Fruit fly (Drosophila melanogaster) whole organism, embryonic: ENCODE results near the gene CG13306.

Experiments
- Aef1 ChIP-seq: fragments of 200-800 bp; sonication (Bioruptor generic); IDR thresholded peaks from 3 replicates; pipeline ENCODE4 v1.3.6; 2022; ENCODE audit warnings: missing biosample characterization, missing genetic modification characterization
- CG10565 ChIP-seq: fragments of 200-800 bp; sonication (Bioruptor generic); optimal IDR thresholded peaks from 3 replicates; lab custom pipeline; 2016; ENCODE audit warnings: missing biosample characterization, mild to moderate bottlenecking, missing genetic modification characterization
- CG10654 ChIP-seq: fragments of 200-800 bp; sonication (Bioruptor generic); optimal IDR thresholded peaks from 2 replicates; lab custom pipeline; 2016; ENCODE audit warnings: missing biosample characterization, missing genetic modification characterization
- CG11247 ChIP-seq: fragments of 200-800 bp; sonication (Bioruptor generic); IDR thresholded peaks from 2 replicates; pipeline ENCODE4 v1.3.6; 2022; ENCODE audit warnings: missing biosample characterization, missing genetic modification characterization
- CG11456 ChIP-seq: fragments of 200-800 bp; sonication (Bioruptor generic); IDR thresholded peaks from 3 replicates; pipeline ENCODE4 v1.3.6; 2022; ENCODE audit warnings: missing biosample characterization, missing genetic modification characterization
- CG11504 ChIP-seq: fragments of 200-800 bp; sonication (Bioruptor generic); optimal IDR thresholded peaks from 3 replicates; lab custom pipeline; 2019; ENCODE audit warnings: missing biosample characterization, mild to moderate bottlenecking, missing genetic modification characterization, moderate library complexity
- CG12071 ChIP-seq: fragments of 200-800 bp; sonication (Bioruptor generic); optimal IDR thresholded peaks from 3 replicates; lab custom pipeline; 2018; ENCODE audit warnings: missing biosample characterization, mild to moderate bottlenecking, missing genetic modification characterization
- CG12769 ChIP-seq: fragments of 200-800 bp; sonication (Bioruptor generic); optimal IDR thresholded peaks from 2 replicates; lab custom pipeline; 2019; ENCODE audit warnings: missing biosample characterization, mild to moderate bottlenecking, missing genetic modification characterization, moderate library complexity
- CG14441 ChIP-seq: fragments of 200-800 bp; sonication (Bioruptor generic); IDR thresholded peaks from 2 replicates; pipeline ENCODE4 v1.3.6; 2022; ENCODE audit warnings: missing biosample characterization, missing genetic modification characterization
- CG15269 ChIP-seq: fragments of 200-800 bp; sonication (Bioruptor generic); optimal IDR thresholded peaks from 2 replicates; lab custom pipeline; 2018; ENCODE audit warnings: missing biosample characterization, mild to moderate bottlenecking, missing genetic modification characterization, moderate library complexity
- CG16813 ChIP-seq: fragments of 200-800 bp; sonication (Bioruptor generic); IDR thresholded peaks from 3 replicates; pipeline ENCODE4 v1.3.6; 2022; ENCODE audit warnings: missing biosample characterization, missing genetic modification characterization; ENCODE audit not compliant: partially characterized antibody
- CG43689 ChIP-seq: fragments of 200-800 bp; sonication (Bioruptor generic); IDR thresholded peaks from 2 replicates; pipeline ENCODE4 v1.3.6; 2022; ENCODE audit warnings: missing biosample characterization, missing genetic modification characterization
- CG4854 ChIP-seq: fragments of 200-800 bp; sonication (Bioruptor generic); optimal IDR thresholded peaks from 2 replicates; lab custom pipeline; 2016; ENCODE audit warnings: missing biosample characterization, missing genetic modification characterization, inconsistent platforms
- CG6689 ChIP-seq: fragments of 200-800 bp; sonication (Bioruptor generic); IDR thresholded peaks from 2 replicates; pipeline ENCODE4 v1.3.6; 2022; ENCODE audit warnings: missing biosample characterization, missing genetic modification characterization
- CG7372 ChIP-seq: fragments of 200-800 bp; sonication (Bioruptor generic); IDR thresholded peaks from 2 replicates; pipeline ENCODE4 v1.3.6; 2022; ENCODE audit warnings: missing biosample characterization, missing genetic modification characterization
- CG8290 ChIP-seq, 3 experiments: fragments of 200-800 bp; sonication (Bioruptor generic); optimal IDR thresholded peaks; 2 replicates each; lab custom pipeline; 2016 to 2019; ENCODE audit warnings: missing biosample characterization in 3 of 3, missing genetic modification characterization in 3 of 3, mild to moderate bottlenecking in 2 of 3, moderate library complexity in 1 of 3
- CG8765 ChIP-seq: fragments of 200-800 bp; sonication (Bioruptor generic); IDR thresholded peaks from 2 replicates; pipeline ENCODE4 v1.3.6; 2022; ENCODE audit warnings: missing biosample characterization, missing genetic modification characterization
- Dad ChIP-seq: fragments of 200-800 bp; sonication (Bioruptor generic); optimal IDR thresholded peaks from 3 replicates; lab custom pipeline; 2016; ENCODE audit warnings: missing biosample characterization, missing genetic modification characterization
- Dbx ChIP-seq: fragments of 200-800 bp; sonication (Bioruptor generic); IDR thresholded peaks from 3 replicates; pipeline ENCODE4 v1.3.6; 2022; ENCODE audit warnings: missing biosample characterization, missing genetic modification characterization
- Dll ChIP-seq: fragments of 200-800 bp; sonication (Bioruptor generic); IDR thresholded peaks from 4 replicates; pipeline ENCODE4 v1.3.6; 2022; ENCODE audit warnings: missing biosample characterization, missing genetic modification characterization; ENCODE audit not compliant: partially characterized antibody
- Gug ChIP-seq: fragments of 200-800 bp; sonication (Bioruptor generic); IDR thresholded peaks from 4 replicates; pipeline ENCODE4 v1.3.6; 2022; ENCODE audit warnings: missing biosample characterization, missing genetic modification characterization
- H2.0 ChIP-seq: fragments of 200-800 bp; sonication (Bioruptor generic); IDR thresholded peaks from 2 replicates; pipeline ENCODE4 v1.3.6; 2022; ENCODE audit warnings: missing biosample characterization, missing genetic modification characterization
- Hey ChIP-seq: fragments of 200-800 bp; sonication (Bioruptor generic); optimal IDR thresholded peaks from 3 replicates; lab custom pipeline; 2018; ENCODE audit warnings: missing biosample characterization, mild to moderate bottlenecking, missing genetic modification characterization
- HmgZ ChIP-seq: fragments of 200-800 bp; sonication (Bioruptor generic); optimal IDR thresholded peaks from 2 replicates; lab custom pipeline; 2018; ENCODE audit warnings: missing biosample characterization, mild to moderate bottlenecking, missing genetic modification characterization
- Hmr ChIP-seq: fragments of 200-800 bp; sonication (Bioruptor generic); optimal IDR thresholded peaks from 3 replicates; lab custom pipeline; 2017; ENCODE audit warnings: mild to moderate bottlenecking, missing biosample characterization, missing genetic modification reagents, missing genetic modification characterization
- Hr3 ChIP-seq: fragments of 200-800 bp; sonication (Bioruptor generic); optimal IDR thresholded peaks from 3 replicates; lab custom pipeline; 2016; ENCODE audit warnings: missing biosample characterization, missing genetic modification characterization
- Hr78 ChIP-seq, 2 experiments: fragments of 200-800 bp in 1 of 2; fragments of >200 bp in 1 of 2; sonication (Bioruptor generic) in 1 of 2; optimal IDR thresholded peaks; 2 replicates each; lab custom pipeline; 2017 to 2019; ENCODE audit warnings: missing biosample characterization in 2 of 2, missing genetic modification characterization in 2 of 2, mild to moderate bottlenecking in 1 of 2, moderate library complexity in 1 of 2
- Mrtf ChIP-seq: fragments of 200-800 bp; sonication (Bioruptor generic); IDR thresholded peaks from 3 replicates; pipeline ENCODE4 v1.3.6; 2022; ENCODE audit warnings: missing biosample characterization, missing genetic modification characterization
- Nf-YC ChIP-seq: fragments of 200-800 bp; optimal IDR thresholded peaks from 3 replicates; lab custom pipeline; 2019; ENCODE audit warnings: missing biosample characterization, mild to moderate bottlenecking, missing genetic modification characterization, moderate library complexity
- Pdp1 ChIP-seq, 2 experiments: fragments of 200-800 bp; sonication (Bioruptor generic); optimal IDR thresholded peaks; 3 replicates each; lab custom pipeline; 2016; ENCODE audit warnings: missing biosample characterization in 2 of 2, missing genetic modification characterization in 2 of 2, mild to moderate bottlenecking in 1 of 2, moderate library complexity in 1 of 2
- Ptx1 ChIP-seq: fragments of 200-800 bp; sonication (Bioruptor generic); IDR thresholded peaks from 2 replicates; pipeline ENCODE4 v1.3.6; 2022; ENCODE audit warnings: missing biosample characterization, missing genetic modification characterization
- chinmo ChIP-seq: fragments of 200-800 bp; sonication (Bioruptor generic); IDR thresholded peaks from 4 replicates; pipeline ENCODE4 v1.3.6; 2022; ENCODE audit warnings: missing biosample characterization, missing genetic modification characterization; ENCODE audit not compliant: partially characterized antibody
- dati ChIP-seq: fragments of 200-800 bp; sonication (Bioruptor generic); IDR thresholded peaks from 2 replicates; pipeline ENCODE4 v1.3.6; 2022; ENCODE audit warnings: missing biosample characterization, missing genetic modification characterization
- fd64A ChIP-seq: fragments of 200-800 bp; sonication (Bioruptor generic); optimal IDR thresholded peaks from 3 replicates; lab custom pipeline; 2018; ENCODE audit warnings: missing biosample characterization, mild to moderate bottlenecking, missing genetic modification characterization
- hkb ChIP-seq, 2 experiments: fragments of 200-800 bp in 1 of 2; fragments of >200 bp in 1 of 2; sonication (Bioruptor generic) in 1 of 2; IDR thresholded peaks in 1 of 2; optimal IDR thresholded peaks in 1 of 2; 2 replicates each; pipeline versions ENCODE4 v1.3.6 to Lab custom; 2017 to 2022; ENCODE audit warnings: missing biosample characterization in 1 of 2, missing genetic modification characterization in 1 of 2
- jigr1 ChIP-seq: fragments of 200-800 bp; sonication (Bioruptor generic); IDR thresholded peaks from 3 replicates; pipeline ENCODE4 v1.3.6; 2022; ENCODE audit warnings: missing biosample characterization, missing genetic modification characterization
- phol ChIP-seq: fragments of 200-800 bp; sonication (Bioruptor generic); optimal IDR thresholded peaks from 3 replicates; lab custom pipeline; 2018; ENCODE audit warnings: missing biosample characterization, mild to moderate bottlenecking, missing genetic modification characterization, moderate library complexity
- pzg ChIP-seq: fragments of 200-800 bp; sonication (Bioruptor generic); optimal IDR thresholded peaks from 3 replicates; lab custom pipeline; 2018; ENCODE audit warnings: missing biosample characterization, mild to moderate bottlenecking, missing genetic modification characterization, moderate library complexity
- row ChIP-seq: fragments of 200-800 bp; sonication (Bioruptor generic); IDR thresholded peaks from 3 replicates; pipeline ENCODE4 v1.3.6; 2022; ENCODE audit warnings: missing biosample characterization, missing genetic modification characterization
- run ChIP-seq: fragments of 200-800 bp; sonication (Bioruptor generic); optimal IDR thresholded peaks from 3 replicates; lab custom pipeline; 2018; ENCODE audit warnings: missing biosample characterization, mild to moderate bottlenecking, missing genetic modification characterization
- seq ChIP-seq: fragments of 200-800 bp; sonication (Bioruptor generic); IDR thresholded peaks from 2 replicates; pipeline ENCODE4 v1.3.6; 2022; ENCODE audit warnings: missing biosample characterization, missing genetic modification characterization
- slbo ChIP-seq: fragments of 200-800 bp; sonication (Bioruptor generic); IDR thresholded peaks from 2 replicates; pipeline ENCODE4 v1.3.6; 2022; ENCODE audit warnings: missing biosample characterization, missing genetic modification characterization
- so ChIP-seq: fragments of 200-800 bp; sonication (Bioruptor generic); IDR thresholded peaks from 3 replicates; pipeline ENCODE4 v1.3.6; 2022; ENCODE audit warnings: missing biosample characterization, missing genetic modification characterization
- stc ChIP-seq: fragments of 200-800 bp; sonication (Bioruptor generic); IDR thresholded peaks from 2 replicates; pipeline ENCODE4 v1.3.6; 2022; ENCODE audit warnings: missing biosample characterization, missing genetic modification characterization
- vvl ChIP-seq: fragments of 200-800 bp; sonication (Bioruptor generic); IDR thresholded peaks from 2 replicates; pipeline ENCODE4 v1.3.6; 2022; ENCODE audit warnings: missing biosample characterization, missing genetic modification characterization

Gene CG13306

dm6 chr3L:8749676-8750654 is at the start of gene CG13306 (continued):
- TF ChIP-seq CG11247 (GFP tag; lab: Robert Waterston, UW) (0 out of 2 replicates have a peak, but pooled peaks have one; percentile 6), CG11456 (GFP tag; lab: Robert Waterston, UW) (0 out of 3 replicates have a peak, but pooled peaks have one; percentile 18), CG12071 (GFP tag; lab: Kevin White, UChicago) (no peak), Dll (GFP tag; lab: Robert Waterston, UW) (no peak), CG14441 (GFP tag; lab: Robert Waterston, UW) (peak; percentile 48; the same call in 1 of the 2 replicates), Dbx (GFP tag; lab: Robert Waterston, UW) (no peak), Aef1 (GFP tag; lab: Robert Waterston, UW) (0 out of 3 replicates have a peak, but pooled peaks have one; percentile 28), Ptx1 (GFP tag; lab: Robert Waterston, UW) (0 out of 2 replicates have a peak, but pooled peaks have one; percentile 27), CG8765 (GFP tag; lab: Robert Waterston, UW) (no peak), CG10565 (GFP tag; lab: Kevin White, UChicago) (no peak), CG6689 (GFP tag; lab: Robert Waterston, UW) (0 out of 2 replicates have a peak, but pooled peaks have one; percentile 10), H2.0 (GFP tag; lab: Robert Waterston, UW) (peak; percentile 42; the same call in 1 of the 2 replicates), CG11504 (tag; lab: Kevin White, UChicago) (peak; percentile 1), CG43689 (no peak), Mrtf (GFP tag; lab: Robert Waterston, UW) (peak; percentile 54; the same call in 2 of the 3 replicates), CG4854 (GFP tag; lab: Kevin White, UChicago) (no peak), Gug (GFP tag; lab: Robert Waterston, UW) (0 out of 4 replicates have a peak, but pooled peaks have one; percentile 15), CG12769 (tag; lab: Kevin White, UChicago) (peak; percentile 42), hkb (optimal IDR thresholded peaks at IDR 0.05; lab: Kevin White, UChicago) (no peak), hkb (GFP tag; IDR thresholded peaks at IDR 0.05; lab: Robert Waterston, UW) (peak; percentile 39; the same call in 1 of the 2 replicates), seq (no peak), row (GFP tag; lab: Robert Waterston, UW) (peak; percentile 56), Nf-YC (tag; lab: Kevin White, UChicago) (peak; percentile 0), CG7372 (GFP tag; lab: Robert Waterston, UW) (peak; percentile 76), Pdp1 (GFP tag; optimal IDR thresholded peaks at IDR 0.05; lab: Kevin White, UChicago) (peak in 1 of 2 experiments; percentile 61), dati (GFP tag; lab: Robert Waterston, UW) (no peak), run (peak; percentile 18), chinmo (GFP tag; lab: Robert Waterston, UW) (0 out of 4 replicates have a peak, but pooled peaks have one; percentile 43), slbo (GFP tag; lab: Robert Waterston, UW) (peak; percentile 61), so (GFP tag; lab: Robert Waterston, UW) (peak; percentile 43; the same call in 1 of the 3 replicates), Hmr (GFP tag; lab: Kevin White, UChicago) (no peak), CG15269 (peak; percentile 28), CG10654 (no peak), CG8290 (GFP tag; optimal IDR thresholded peaks at IDR 0.05; lab: Kevin White, UChicago) (no peak), CG8290 (tag; optimal IDR thresholded peaks at IDR 0.05; lab: Kevin White, UChicago) (peak in 1 of 2 experiments; percentile 6), vvl (peak; percentile 21; the same call in 1 of the 2 replicates), stc (GFP tag; lab: Robert Waterston, UW) (peak; percentile 50; the same call in 1 of the 2 replicates), phol (tag; lab: Kevin White, UChicago) (no peak), jigr1 (no peak), Hr3 (GFP tag; lab: Kevin White, UChicago) (no peak), HmgZ (tag; lab: Kevin White, UChicago) (no peak), Hey (tag; lab: Kevin White, UChicago) (no peak), pzg (GFP tag; lab: Kevin White, UChicago) (no peak), Hr78 (GFP tag; optimal IDR thresholded peaks at IDR 0.05; lab: Kevin White, UChicago) (no peak), fd64A (no peak), CG16813 (0 out of 3 replicates have a peak, but pooled peaks have one; percentile 28), Dad (no peak)
